Fruit fly (Drosophila melanogaster): ENCODE measurements around the gene CG8813.

CG8813 gene

DNA sequence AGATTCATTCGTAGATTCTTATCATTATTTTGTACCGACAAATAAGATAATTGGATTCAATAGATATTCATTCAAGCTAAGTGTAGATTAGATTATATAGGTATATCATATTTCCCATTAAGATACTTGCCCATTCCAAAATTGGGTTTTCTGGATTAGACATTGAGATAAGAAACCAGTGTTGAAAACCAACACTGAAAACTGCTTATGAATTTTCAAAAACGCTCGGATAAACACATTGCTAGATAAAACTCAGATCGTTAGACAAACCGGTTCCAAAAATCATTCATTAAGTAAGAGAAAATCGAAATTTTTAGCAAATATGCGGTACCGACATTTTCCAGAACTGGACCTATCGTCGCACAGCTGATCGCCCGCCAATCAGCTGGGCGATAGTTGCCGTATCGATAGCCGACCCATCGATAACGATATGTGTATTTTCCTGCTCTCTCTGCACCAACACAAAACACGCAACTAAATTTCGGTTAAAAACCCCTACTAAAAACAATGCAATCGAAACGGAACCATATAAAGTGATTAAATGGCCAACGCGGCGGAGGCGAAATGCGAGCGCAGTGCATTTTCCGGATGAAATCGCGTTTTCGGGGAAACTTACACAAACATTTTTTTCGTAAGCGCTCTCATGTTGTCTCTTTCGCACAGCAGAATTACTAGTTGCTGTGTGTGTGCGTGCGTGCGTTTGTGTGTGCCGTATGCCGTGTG is 16.2 kb downstream of the CG8813 start, which contains the start of the genes NTPase and lilli (continued):
- peak; percentile 71 for TF ChIP-seq zfh1 (GFP tag; IDR thresholded peaks at IDR 0.05)
- TF ChIP-seq trh (GFP tag; optimal IDR thresholded peaks at IDR 0.05): peak; percentile 41
- TF ChIP-seq lov (optimal IDR thresholded peaks at IDR 0.05): no peak
- TF ChIP-seq lov (GFP tag; IDR thresholded peaks at IDR 0.05): 0 out of 3 replicates have a peak, but pooled peaks have one; percentile 11
- no peak for TF ChIP-seq br (optimal IDR thresholded peaks at IDR 0.05)
- TF ChIP-seq CG34224 (GFP tag; IDR thresholded peaks at IDR 0.05; ENCODE audit: partially characterized antibody): peak; percentile 93
- no peak for TF ChIP-seq odd (GFP tag; optimal IDR thresholded peaks at IDR 0.05)
- TF ChIP-seq corto (GFP tag; optimal IDR thresholded peaks at IDR 0.05): peak; percentile 73
- no peak for TF ChIP-seq CG17612 (GFP tag; IDR thresholded peaks at IDR 0.05)
- TF ChIP-seq CG12236 (GFP tag; optimal IDR thresholded peaks at IDR 0.05): peak; percentile 67
- no peak for TF ChIP-seq sima (GFP tag; optimal IDR thresholded peaks at IDR 0.05)
- TF ChIP-seq Dek (tag; optimal IDR thresholded peaks at IDR 0.05): no peak
- peak; percentile 18 for TF ChIP-seq CG4328 (GFP tag; optimal IDR thresholded peaks at IDR 0.05)
- TF ChIP-seq tup (GFP tag; optimal IDR thresholded peaks at IDR 0.05): peak; percentile 61
- peak; percentile 30; the same call in 2 of the 3 replicates for TF ChIP-seq row (GFP tag; IDR thresholded peaks at IDR 0.05)
- TF ChIP-seq MBD-R2 (GFP tag; IDR thresholded peaks at IDR 0.05): peak; percentile 34; the same call in 1 of the 2 replicates
- TF ChIP-seq CG4617 (GFP tag; optimal IDR thresholded peaks at IDR 0.05; ENCODE audit: borderline replicate concordance): peak; percentile 92
- TF ChIP-seq CG7928 (GFP tag; optimal IDR thresholded peaks at IDR 0.05): no peak
- no peak for TF ChIP-seq CG15601 (tag; optimal IDR thresholded peaks at IDR 0.05)
- no peak for TF ChIP-seq luna (GFP tag; optimal IDR thresholded peaks at IDR 0.05)
- peak; percentile 41 for TF ChIP-seq dmrt11E (tag; optimal IDR thresholded peaks at IDR 0.05)
- TF ChIP-seq CoRest (tag; optimal IDR thresholded peaks at IDR 0.05): peak; percentile 18
- TF ChIP-seq mam (GFP tag; optimal IDR thresholded peaks at IDR 0.05): peak; percentile 61
- peak; percentile 87 for TF ChIP-seq inv (GFP tag; IDR thresholded peaks at IDR 0.05; ENCODE audit: partially characterized antibody)
- no peak for TF ChIP-seq B-H2 (GFP tag; optimal IDR thresholded peaks at IDR 0.05)
- TF ChIP-seq dimm (GFP tag; IDR thresholded peaks at IDR 0.05): no peak
- TF ChIP-seq gro (GFP tag; optimal IDR thresholded peaks at IDR 0.05): peak; percentile 18
- TF ChIP-seq CG10321 (GFP tag; IDR thresholded peaks at IDR 0.05): peak; percentile 70
- TF ChIP-seq dati (GFP tag; IDR thresholded peaks at IDR 0.05): no peak
- TF ChIP-seq CG10431 (GFP tag; optimal IDR thresholded peaks at IDR 0.05): peak; percentile 14
- TF ChIP-seq CG12744 (GFP tag; optimal IDR thresholded peaks at IDR 0.05): peak; percentile 17
- TF ChIP-seq hth (optimal IDR thresholded peaks at IDR 0.05): no peak
- peak; percentile 19 for TF ChIP-seq CG11398 (GFP tag; optimal IDR thresholded peaks at IDR 0.05)
- no peak for TF ChIP-seq fd96Cb (tag; optimal IDR thresholded peaks at IDR 0.05)
- TF ChIP-seq CrebB (tag; optimal IDR thresholded peaks at IDR 0.05): no peak
- peak; percentile 54 for TF ChIP-seq CG17328 (GFP tag; IDR thresholded peaks at IDR 0.05)
- TF ChIP-seq CG8089 (GFP tag; optimal IDR thresholded peaks at IDR 0.05): peak; percentile 52
- peak; percentile 57 for TF ChIP-seq sisA (GFP tag; IDR thresholded peaks at IDR 0.05)
- peak; percentile 39 for TF ChIP-seq CG5180 (GFP tag; optimal IDR thresholded peaks at IDR 0.05)
- no peak for TF ChIP-seq org-1 (GFP tag; optimal IDR thresholded peaks at IDR 0.05)
- TF ChIP-seq gt (GFP tag; IDR thresholded peaks at IDR 0.05): no peak
- no peak for TF ChIP-seq h (optimal IDR thresholded peaks at IDR 0.05)
- no peak for TF ChIP-seq run (tag; optimal IDR thresholded peaks at IDR 0.05)
- peak; percentile 42 for TF ChIP-seq CG1233 (GFP tag; optimal IDR thresholded peaks at IDR 0.05)
- peak; percentile 81 for TF ChIP-seq scrt (GFP tag; optimal IDR thresholded peaks at IDR 0.05)
- TF ChIP-seq chn (GFP tag; optimal IDR thresholded peaks at IDR 0.05): peak; percentile 74
- peak; percentile 48 for TF ChIP-seq CG12942 (GFP tag; optimal IDR thresholded peaks at IDR 0.05)
- peak; percentile 68 for TF ChIP-seq CG31388 (GFP tag; optimal IDR thresholded peaks at IDR 0.05)
- no peak for TF ChIP-seq ash1 (GFP tag; optimal IDR thresholded peaks at IDR 0.05)
- no peak for TF ChIP-seq sug (tag; optimal IDR thresholded peaks at IDR 0.05)
- TF ChIP-seq CG4404 (GFP tag; IDR thresholded peaks at IDR 0.05): peak; percentile 31; the same call in 1 of the 2 replicates
